Fruit fly (Drosophila melanogaster): ENCODE data around the gene CG1523.

CG1523 gene

dm6 chr3R:28819555-28820305, at the start of gene CG1523, which contains the start of gene CG1647 (continued):
- TF ChIP-seq gt (GFP tag; IDR thresholded peaks at IDR 0.05) (peak; percentile 46; the same call in 1 of the 2 replicates), Hr51 (GFP tag; optimal IDR thresholded peaks at IDR 0.05) (peak in 1 of 2 experiments; percentile 51), nerfin-1 (tag; optimal IDR thresholded peaks at IDR 0.05) (peak; percentile 73), Side (GFP tag; optimal IDR thresholded peaks at IDR 0.05) (peak; percentile 39), Optix (GFP tag; IDR thresholded peaks at IDR 0.05) (peak; percentile 19; the same call in 1 of the 3 replicates), CG12299 (tag; optimal IDR thresholded peaks at IDR 0.05) (peak; percentile 51), slp2 (GFP tag; optimal IDR thresholded peaks at IDR 0.05) (peak; percentile 5), CG9817 (tag; optimal IDR thresholded peaks at IDR 0.05) (peak; percentile 79), ato (GFP tag; IDR thresholded peaks at IDR 0.05; ENCODE audit: partially characterized antibody) (no peak), CG8359 (GFP tag; optimal IDR thresholded peaks at IDR 0.05; ENCODE audit: borderline replicate concordance) (no peak), pan (optimal IDR thresholded peaks at IDR 0.05) (no peak), pan (GFP tag; optimal IDR thresholded peaks at IDR 0.05 in 1 of 2, IDR thresholded peaks at IDR 0.05 in 1 of 2) (peak in 1 of 2 experiments; percentile 40), HHEX (GFP tag; optimal IDR thresholded peaks at IDR 0.05) (peak; percentile 49), caup (GFP tag; optimal IDR thresholded peaks at IDR 0.05; ENCODE audit: severe bottlenecking) (no peak), sens-2 (GFP tag; IDR thresholded peaks at IDR 0.05) (no peak), CG4730 (GFP tag; IDR thresholded peaks at IDR 0.05) (no peak), gsb (GFP tag; IDR thresholded peaks at IDR 0.05) (no peak), CG13287 (GFP tag; IDR thresholded peaks at IDR 0.05; ENCODE audit: partially characterized antibody) (peak; percentile 67), CG43689 (GFP tag; IDR thresholded peaks at IDR 0.05) (no peak), CG31441 (GFP tag; IDR thresholded peaks at IDR 0.05) (no peak), CG10366 (GFP tag; IDR thresholded peaks at IDR 0.05) (peak; percentile 51; the same call in 1 of the 2 replicates), CG32532 (GFP tag; IDR thresholded peaks at IDR 0.05) (peak; percentile 58), CG1832 (GFP tag; optimal IDR thresholded peaks at IDR 0.05) (no peak), Dref (GFP tag; IDR thresholded peaks at IDR 0.05) (peak; percentile 69), hbn (GFP tag; IDR thresholded peaks at IDR 0.05; ENCODE audit: partially characterized antibody) (no peak), CG17802 (tag; optimal IDR thresholded peaks at IDR 0.05) (peak; percentile 8), zen2 (GFP tag; IDR thresholded peaks at IDR 0.05; ENCODE audit: partially characterized antibody) (peak; percentile 8; the same call in 1 of the 3 replicates), slou (GFP tag; optimal IDR thresholded peaks at IDR 0.05) (no peak), NK7.1 (GFP tag; optimal IDR thresholded peaks at IDR 0.05) (no peak), CG4617 (GFP tag; optimal IDR thresholded peaks at IDR 0.05; ENCODE audit: borderline replicate concordance) (peak; percentile 67), CG14860 (GFP tag; IDR thresholded peaks at IDR 0.05; ENCODE audit: partially characterized antibody) (no peak), Bgb (GFP tag; IDR thresholded peaks at IDR 0.05; ENCODE audit: partially characterized antibody) (peak; percentile 53), Opbp (GFP tag; IDR thresholded peaks at IDR 0.05; ENCODE audit: partially characterized antibody) (peak; percentile 60; the same call in 1 of the 3 replicates), CG9932 (GFP tag; IDR thresholded peaks at IDR 0.05) (peak; percentile 57), da (GFP tag; optimal IDR thresholded peaks at IDR 0.05) (no peak), CG34422 (GFP tag; IDR thresholded peaks at IDR 0.05) (peak; percentile 54), Eip74EF (GFP tag; optimal IDR thresholded peaks at IDR 0.05) (no peak), CrebB (tag; optimal IDR thresholded peaks at IDR 0.05) (no peak), unc-4 (GFP tag; IDR thresholded peaks at IDR 0.05; ENCODE audit: partially characterized antibody) (peak; percentile 55; the same call in 1 of the 2 replicates), Sox100B (GFP tag; optimal IDR thresholded peaks at IDR 0.05) (no peak), lola (GFP tag; optimal IDR thresholded peaks at IDR 0.05) (peak in 1 of 3 experiments; percentile 78), exex (tag; optimal IDR thresholded peaks at IDR 0.05) (no peak), twi (tag; optimal IDR thresholded peaks at IDR 0.05) (no peak), ERR (GFP tag; optimal IDR thresholded peaks at IDR 0.05) (no peak), gfzf (GFP tag; optimal IDR thresholded peaks at IDR 0.05) (peak; percentile 8), CG12942 (GFP tag; optimal IDR thresholded peaks at IDR 0.05) (peak; percentile 45), CG6765 (GFP tag; optimal IDR thresholded peaks at IDR 0.05) (no peak)
